Worm (Caenorhabditis elegans): ENCODE data around the gene gpa-6.

ce11 chrX:13143762-13144732 lies 47.0 kb upstream of the gpa-6 start:
- TF ChIP-seq rnt-1 (tag; optimal IDR thresholded peaks at IDR 0.05), result peak; percentile 51
- no peak for TF ChIP-seq K09A11.1 (tag; optimal IDR thresholded peaks at IDR 0.05; ENCODE audit: insufficient read depth)
- TF ChIP-seq ttx-3 (tag; optimal IDR thresholded peaks at IDR 0.05), result no peak
- TF ChIP-seq gmeb-2 (tag; optimal IDR thresholded peaks at IDR 0.05), result no peak
- TF ChIP-seq nhr-11 (tag; optimal IDR thresholded peaks at IDR 0.05), result no peak
- TF ChIP-seq sox-4 (tag; optimal IDR thresholded peaks at IDR 0.05), result no peak
- no peak for TF ChIP-seq che-1 (tag; optimal IDR thresholded peaks at IDR 0.05)

All from whole organism, late embryonic.